Worm (Caenorhabditis elegans): ENCODE data around the gene rbm-7.

ce11 chrIII:12942307-12942706, 10.6 kb upstream of the rbm-7 start, which contains the start of gene unc-25:
- TF ChIP-seq dve-1 (tag; optimal IDR thresholded peaks at IDR 0.05) (no peak), gmeb-2 (tag; optimal IDR thresholded peaks at IDR 0.05) (no peak), ceh-30 (tag; optimal IDR thresholded peaks at IDR 0.05) (no peak), ama-1 (optimal IDR thresholded peaks at IDR 0.05) (no peak), C38D4.7 (GFP tag; optimal IDR thresholded peaks at IDR 0.05) (no peak), ceh-9 (tag; optimal IDR thresholded peaks at IDR 0.05) (no peak), elt-4 (tag; optimal IDR thresholded peaks at IDR 0.05) (no peak), rnt-1 (tag; optimal IDR thresholded peaks at IDR 0.05) (no peak), pqm-1 (tag; optimal IDR thresholded peaks at IDR 0.05) (no peak), unc-3 (GFP tag; conservative IDR thresholded peaks at IDR 0.05) (no peak), unc-3 (tag; optimal IDR thresholded peaks at IDR 0.05) (no peak), che-1 (tag; optimal IDR thresholded peaks at IDR 0.05) (no peak), ceh-48 (tag; optimal IDR thresholded peaks at IDR 0.05) (no peak), mec-3 (tag; optimal IDR thresholded peaks at IDR 0.05; ENCODE audit: borderline replicate concordance) (no peak), lin-11 (tag; optimal IDR thresholded peaks at IDR 0.05) (no peak)
